Fruit fly (Drosophila melanogaster): Measurements from ENCODE around the gene qtc.

DNA sequence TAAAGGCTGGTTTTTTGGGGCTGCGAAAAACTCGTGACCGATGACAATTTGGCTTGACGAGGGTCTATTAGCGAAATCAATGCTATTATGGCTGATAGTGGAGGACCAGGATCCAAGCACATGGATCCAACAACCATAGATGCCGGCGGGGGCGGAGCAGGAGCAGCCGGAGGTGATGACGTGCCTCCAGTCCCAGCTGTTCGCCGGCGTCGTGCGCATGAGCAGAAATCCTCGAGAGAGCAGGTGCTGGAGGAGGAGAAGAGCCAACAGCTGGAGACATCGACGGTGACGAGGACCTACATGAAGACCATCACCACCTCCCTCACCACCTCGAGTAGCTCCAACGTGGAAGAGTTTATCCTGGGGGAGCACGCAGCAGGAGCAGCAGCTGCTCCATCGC is 48.4 kb downstream of the qtc start:
- TF ChIP-seq pan (optimal IDR thresholded peaks at IDR 0.05) (no peak), psq (GFP tag; optimal IDR thresholded peaks at IDR 0.05) (no peak), h (GFP tag; optimal IDR thresholded peaks at IDR 0.05) (no peak), Abd-B (GFP tag; optimal IDR thresholded peaks at IDR 0.05) (no peak), Jra (GFP tag; optimal IDR thresholded peaks at IDR 0.05) (no peak), usp (GFP tag; optimal IDR thresholded peaks at IDR 0.05) (no peak), woc (GFP tag; optimal IDR thresholded peaks at IDR 0.05) (no peak), dl (GFP tag; optimal IDR thresholded peaks at IDR 0.05; ENCODE audit: insufficient read depth in 1 of 2, partially characterized antibody in 2 of 2) (no peak)

Data from whole organism, wandering third instar larva.